Fruit fly (Drosophila melanogaster): ENCODE measurements around the gene msl-3.

DNA sequence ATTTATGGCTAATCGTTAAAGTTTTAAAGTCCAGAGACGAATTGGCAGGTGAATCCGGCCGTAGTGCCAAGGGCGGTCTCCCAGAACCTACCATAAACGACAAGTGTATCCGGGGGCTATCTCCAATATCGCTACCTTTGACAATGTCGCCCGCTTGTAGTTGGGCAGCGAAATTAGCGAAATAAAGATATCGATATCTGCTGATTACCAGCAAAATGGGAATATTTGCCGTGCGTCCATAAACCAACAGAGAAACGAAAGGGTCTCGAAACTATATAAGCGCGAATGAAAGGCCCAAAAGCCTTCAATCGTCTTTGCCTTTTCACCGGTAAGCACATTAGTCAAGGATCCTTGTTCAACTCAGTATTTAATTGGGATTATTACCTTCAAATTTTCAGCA is 5.2 kb upstream of the msl-3 start, which contains the start of gene Acbp3:
- no peak for TF ChIP-seq CG8478 (optimal IDR thresholded peaks at IDR 0.05)
- no peak for TF ChIP-seq pan (optimal IDR thresholded peaks at IDR 0.05)
